Worm (Caenorhabditis elegans) whole organism, L3 larva: Measurements from ENCODE around the gene srh-257.
A peak's percentile ranks its signal among the peaks of the same experiment; 100 is the strongest.

Experiments
- R02D3.7 ChIP-seq: fragments of 150-350 bp; optimal IDR thresholded peaks from 2 replicates; lab custom pipeline; 2014; ENCODE audit warnings: missing biosample characterization, missing genetic modification characterization
- ZK546.5 ChIP-seq: sonication (generic microtip); optimal IDR thresholded peaks from 2 replicates; lab custom pipeline; 2017; ENCODE audit warnings: missing biosample characterization, missing genetic modification characterization
- ama-1 ChIP-seq: fragments of 150-350 bp; optimal IDR thresholded peaks from 2 replicates; lab custom pipeline; 2018
- ceh-16 ChIP-seq: sonication (generic microtip); optimal IDR thresholded peaks from 2 replicates; lab custom pipeline; 2017; ENCODE audit warnings: missing biosample characterization, missing genetic modification characterization
- ceh-82 ChIP-seq: fragments of 150-350 bp; optimal IDR thresholded peaks from 2 replicates; lab custom pipeline; 2014; ENCODE audit warnings: missing biosample characterization, missing genetic modification characterization
- egl-27 ChIP-seq: sonication (generic microtip); optimal IDR thresholded peaks from 4 replicates; lab custom pipeline; 2017; ENCODE audit warnings: missing biosample characterization, missing genetic modification reagents, missing genetic modification characterization
- egl-5 ChIP-seq: fragments of 150-350 bp; optimal IDR thresholded peaks from 2 replicates; lab custom pipeline; 2017; ENCODE audit warnings: missing biosample characterization, missing genetic modification reagents, missing genetic modification characterization, inconsistent platforms
- elt-1 ChIP-seq: fragments of 150-350 bp; optimal IDR thresholded peaks from 2 replicates; lab custom pipeline; 2014; ENCODE audit warnings: missing biosample characterization, missing genetic modification characterization
- elt-2 ChIP-seq: sonication (generic microtip); optimal IDR thresholded peaks from 2 replicates; lab custom pipeline; 2016; ENCODE audit warnings: missing genetic modification reagents, mild to moderate bottlenecking, missing genetic modification characterization, missing compliant biosample characterization
- eor-1 ChIP-seq, 2 experiments: fragments of 150-350 bp; optimal IDR thresholded peaks; 2 replicates each; lab custom pipeline; 2014 to 2018; ENCODE audit warnings: missing biosample characterization in 2 of 2, missing genetic modification characterization in 2 of 2
- fkh-2 ChIP-seq: fragments of 150-350 bp; optimal IDR thresholded peaks from 2 replicates; lab custom pipeline; 2014; ENCODE audit warnings: missing biosample characterization, missing genetic modification reagents, missing genetic modification characterization
- fos-1 ChIP-seq: fragments of 150-350 bp; optimal IDR thresholded peaks from 2 replicates; lab custom pipeline; 2014; ENCODE audit warnings: missing biosample characterization, missing genetic modification characterization
- hmg-11 ChIP-seq: sonication (generic microtip); optimal IDR thresholded peaks from 2 replicates; lab custom pipeline; 2016; ENCODE audit warnings: missing genetic modification characterization, missing compliant biosample characterization
- lin-15B ChIP-seq: fragments of 150-350 bp; optimal IDR thresholded peaks from 2 replicates; lab custom pipeline; 2014; ENCODE audit warnings: missing biosample characterization, missing genetic modification characterization
- lin-39 ChIP-seq: fragments of 150-350 bp; optimal IDR thresholded peaks from 2 replicates; lab custom pipeline; 2018; ENCODE audit warnings: missing biosample characterization, missing genetic modification reagents, missing genetic modification characterization
- lsy-12 ChIP-seq: sonication (generic microtip); optimal IDR thresholded peaks from 2 replicates; lab custom pipeline; 2016; ENCODE audit warnings: mild to moderate bottlenecking, missing genetic modification characterization, missing compliant biosample characterization
- mml-1 ChIP-seq: fragments of 150-350 bp; sonication (generic microtip); optimal IDR thresholded peaks from 3 replicates; lab custom pipeline; 2014; ENCODE audit warnings: missing biosample characterization, missing genetic modification characterization
- nfya-1 ChIP-seq: sonication (generic microtip); optimal IDR thresholded peaks from 2 replicates; lab custom pipeline; 2017; ENCODE audit warnings: missing genetic modification characterization, mild to moderate bottlenecking, missing compliant biosample characterization, antibody characterized with exemption, moderate library complexity; ENCODE audit not compliant: insufficient read depth
- nhr-23 ChIP-seq: fragments of 150-350 bp; optimal IDR thresholded peaks from 2 replicates; lab custom pipeline; 2014; ENCODE audit warnings: missing biosample characterization, missing genetic modification reagents, missing genetic modification characterization
- nhr-237 ChIP-seq: fragments of 150-350 bp; optimal IDR thresholded peaks from 2 replicates; lab custom pipeline; 2014; ENCODE audit warnings: missing biosample characterization, missing genetic modification characterization
- nhr-25 ChIP-seq: sonication (generic microtip); optimal IDR thresholded peaks from 2 replicates; lab custom pipeline; 2017; ENCODE audit warnings: missing biosample characterization, missing genetic modification characterization
- nhr-67 ChIP-seq: fragments of 150-350 bp; optimal IDR thresholded peaks from 2 replicates; lab custom pipeline; 2014; ENCODE audit warnings: missing biosample characterization, missing genetic modification characterization
- nhr-76 ChIP-seq: fragments of 150-350 bp; sonication (generic microtip); optimal IDR thresholded peaks from 5 replicates; lab custom pipeline; 2014; ENCODE audit warnings: missing biosample characterization, missing genetic modification characterization
- nhr-77 ChIP-seq: fragments of 150-350 bp; optimal IDR thresholded peaks from 2 replicates; lab custom pipeline; 2014; ENCODE audit warnings: missing biosample characterization, missing genetic modification characterization
- pha-4 ChIP-seq: fragments of 150-350 bp; optimal IDR thresholded peaks from 2 replicates; lab custom pipeline; 2014; ENCODE audit warnings: missing biosample characterization, missing genetic modification reagents, missing genetic modification characterization
- pqm-1 ChIP-seq: fragments of 150-350 bp; optimal IDR thresholded peaks from 2 replicates; lab custom pipeline; 2017; ENCODE audit warnings: missing biosample characterization, missing genetic modification characterization, inconsistent platforms
- sea-2 ChIP-seq: fragments of 150-350 bp; sonication (generic microtip); optimal IDR thresholded peaks from 4 replicates; lab custom pipeline; 2014; ENCODE audit warnings: missing biosample characterization, missing genetic modification reagents, missing genetic modification characterization
- snpc-4 ChIP-seq: fragments of 150-350 bp; optimal IDR thresholded peaks from 2 replicates; lab custom pipeline; 2014; ENCODE audit warnings: missing biosample characterization, missing genetic modification characterization
- tbx-2 ChIP-seq: sonication (generic microtip); optimal IDR thresholded peaks from 2 replicates; lab custom pipeline; 2016; ENCODE audit warnings: mild to moderate bottlenecking, missing genetic modification characterization, missing compliant biosample characterization
- unc-62 ChIP-seq: fragments of 150-350 bp; sonication (generic microtip); optimal IDR thresholded peaks from 4 replicates; lab custom pipeline; 2014; ENCODE audit warnings: missing biosample characterization, missing genetic modification reagents, missing genetic modification characterization
- zag-1 ChIP-seq: fragments of 150-350 bp; optimal IDR thresholded peaks from 2 replicates; lab custom pipeline; 2014; ENCODE audit warnings: missing biosample characterization, missing genetic modification characterization
- ztf-4 ChIP-seq: fragments of 150-350 bp; optimal IDR thresholded peaks from 2 replicates; lab custom pipeline; 2014; ENCODE audit warnings: missing biosample characterization, missing genetic modification characterization

The srh-257 gene

ce11 chrV:15383739-15384138 lies 23.3 kb upstream of the srh-257 start, which contains the start of gene str-88:
Gene str-88, minus strand, starts transcription at chrV:15383839.
- TF ChIP-seq zag-1 (tag; lab: Kevin White, UChicago) (no peak), nhr-23 (tag; lab: Kevin White, UChicago) (no peak), elt-1 (tag; lab: Kevin White, UChicago) (no peak), egl-27 (tag; lab: Kevin White, UChicago) (no peak), ceh-82 (tag; lab: Kevin White, UChicago) (no peak), sea-2 (GFP tag; lab: Kevin White, UChicago) (no peak), eor-1 (tag; optimal IDR thresholded peaks at IDR 0.05; lab: Kevin White, UChicago) (no peak), nhr-25 (tag; lab: Kevin White, UChicago) (no peak), lin-15B (tag; lab: Kevin White, UChicago) (no peak), R02D3.7 (tag; lab: Kevin White, UChicago) (no peak), nfya-1 (no peak)

- no peak for TF ChIP-seq egl-5 (tag; lab: Kevin White, UChicago)
- TF ChIP-seq, all 47 proteins: peak for 0
Measured at ce11 chrV:15384733-15385132, 22.3 kb upstream of the srh-257 start, which contains the start of gene str-102. Gene str-102, plus strand, starts transcription at chrV:15385033.

- no peak for TF ChIP-seq snpc-4
- no peak for TF ChIP-seq ZK546.5 (tag; lab: Kevin White, UChicago)
- no peak for TF ChIP-seq ceh-16 (tag; lab: Kevin White, UChicago)
- no peak for TF ChIP-seq tbx-2 (tag; lab: Kevin White, UChicago)
- TF ChIP-seq ztf-4 (tag; lab: Kevin White, UChicago): no peak
- no peak for TF ChIP-seq R02D3.7 (tag; lab: Kevin White, UChicago)
- TF ChIP-seq nhr-76 (tag; lab: Kevin White, UChicago): no peak
- TF ChIP-seq fkh-2: no peak
- TF ChIP-seq hmg-11 (tag; lab: Kevin White, UChicago): no peak
- no peak for TF ChIP-seq nhr-67 (tag; lab: Kevin White, UChicago)
- TF ChIP-seq egl-27 (tag; lab: Kevin White, UChicago): no peak
- TF ChIP-seq mml-1 (tag; lab: Kevin White, UChicago): no peak
- TF ChIP-seq pqm-1: no peak
- TF ChIP-seq nhr-237 (tag; lab: Kevin White, UChicago): no peak
- no peak for TF ChIP-seq fos-1 (tag; lab: Kevin White, UChicago)
- TF ChIP-seq elt-2 (tag; lab: Kevin White, UChicago): no peak
- no peak for TF ChIP-seq unc-62 (GFP tag; lab: Kevin White, UChicago)
Measured at ce11 chrV:15388820-15389384, 18.1 kb upstream of the srh-257 start, which contains the start of gene srh-170. Gene srh-170, minus strand, starts transcription at chrV:15388870.

ce11 chrV:15392064-15392463 lies 15.0 kb upstream of the srh-257 start:
- TF ChIP-seq ama-1 (lab: Kevin White, UChicago) (no peak), elt-1 (tag; lab: Kevin White, UChicago) (no peak), nhr-237 (tag; lab: Kevin White, UChicago) (no peak), hmg-11 (tag; lab: Kevin White, UChicago) (no peak), unc-62 (GFP tag; lab: Kevin White, UChicago) (no peak), pha-4 (no peak), lsy-12 (no peak), lin-15B (tag; lab: Kevin White, UChicago) (no peak), lin-39 (tag; lab: Kevin White, UChicago) (no peak), elt-2 (tag; lab: Kevin White, UChicago) (no peak), nhr-77 (no peak)
- TF ChIP-seq, all 47 proteins: peak for 0

- peak; percentile 41 for TF ChIP-seq lin-15B (tag; lab: Kevin White, UChicago)
- no peak for TF ChIP-seq ceh-16 (tag; lab: Kevin White, UChicago)
- peak; percentile 4 for TF ChIP-seq elt-2 (tag; lab: Kevin White, UChicago)
- TF ChIP-seq pha-4: peak; percentile 6
Measured at ce11 chrV:15394906-15395305, 12.1 kb upstream of the srh-257 start, which contains the start of gene T06E6.1. Gene T06E6.1, minus strand, starts transcription at chrV:15394961.
